Worm (Caenorhabditis elegans): ENCODE data around the gene C25E10.7.
A peak's percentile ranks its signal among the peaks of the same experiment; 100 is the strongest.

C25E10.7 gene

DNA sequence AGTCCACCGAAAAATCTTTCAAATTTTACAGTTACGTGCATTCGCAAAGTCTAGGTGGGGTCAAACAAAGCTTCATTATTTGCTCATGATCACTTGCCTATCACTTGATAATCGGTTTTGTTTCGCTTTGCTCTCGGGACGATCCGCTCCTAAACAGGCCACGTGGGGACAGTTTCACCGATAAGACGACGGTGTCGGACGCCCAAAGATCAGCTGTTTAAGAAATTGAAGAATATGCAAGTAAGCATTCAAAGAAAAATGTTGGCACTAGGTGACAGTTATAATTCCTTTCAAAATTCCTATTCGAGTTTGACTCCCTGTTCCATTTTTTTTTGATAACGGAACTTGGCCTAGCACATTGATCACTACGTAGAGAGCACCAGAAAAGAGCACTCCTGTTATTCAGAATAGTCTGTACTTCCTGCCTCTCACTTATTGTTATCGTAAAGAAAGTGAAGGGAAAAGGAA is 29.0 kb upstream of the C25E10.7 start (continued):
- TF ChIP-seq lin-54 (GFP tag; optimal IDR thresholded peaks at IDR 0.05): peak; percentile 40
- TF ChIP-seq athp-1 (tag; optimal IDR thresholded peaks at IDR 0.05): no peak
- peak; percentile 37; the same call in 1 of the 2 replicates for TF ChIP-seq pbrm-1 (GFP tag; IDR thresholded peaks at IDR 0.05)
- TF ChIP-seq C17E4.6 (GFP tag; IDR thresholded peaks at IDR 0.05): no peak
- no peak for TF ChIP-seq F39B2.1 (GFP tag; IDR thresholded peaks at IDR 0.05)
- TF ChIP-seq unc-130 (GFP tag; optimal IDR thresholded peaks at IDR 0.05): no peak
- no peak for TF ChIP-seq bed-2 (GFP tag; IDR thresholded peaks at IDR 0.05)
- TF ChIP-seq cebp-1 (GFP tag; IDR thresholded peaks at IDR 0.05): peak; percentile 22; the same call in 1 of the 2 replicates
- TF ChIP-seq cebp-1 (tag; optimal IDR thresholded peaks at IDR 0.05): peak; percentile 68
- peak; percentile 79 for TF ChIP-seq egl-44 (GFP tag; IDR thresholded peaks at IDR 0.05)
- TF ChIP-seq rcor-1 (GFP tag; IDR thresholded peaks at IDR 0.05): no peak
- no peak for TF ChIP-seq mel-28 (tag; optimal IDR thresholded peaks at IDR 0.05; ENCODE audit: borderline replicate concordance)
- TF ChIP-seq Y67H2A.10 (GFP tag; conservative IDR thresholded peaks at IDR 0.05): no peak
- TF ChIP-seq nfya-1 (tag; optimal IDR thresholded peaks at IDR 0.05; ENCODE audit: borderline replicate concordance, insufficient read depth): no peak
- TF ChIP-seq B0261.1 (tag; optimal IDR thresholded peaks at IDR 0.05): no peak
- no peak for TF ChIP-seq K11D2.4 (GFP tag; IDR thresholded peaks at IDR 0.05)
- TF ChIP-seq ztf-6 (GFP tag; IDR thresholded peaks at IDR 0.05): no peak
- TF ChIP-seq mcd-1 (GFP tag; IDR thresholded peaks at IDR 0.05): 0 out of 2 replicates have a peak, but pooled peaks have one; percentile 6
- no peak for TF ChIP-seq lir-1 (GFP tag; conservative IDR thresholded peaks at IDR 0.05)
- peak; percentile 47 for TF ChIP-seq chd-7 (tag; optimal IDR thresholded peaks at IDR 0.05)
- TF ChIP-seq mxl-1 (tag; optimal IDR thresholded peaks at IDR 0.05): no peak
- peak; percentile 53 to 74 for TF ChIP-seq let-607 (tag; optimal IDR thresholded peaks at IDR 0.05)
- no peak for TF ChIP-seq efl-1 (GFP tag; optimal IDR thresholded peaks at IDR 0.05)
- TF ChIP-seq madf-10 (tag; optimal IDR thresholded peaks at IDR 0.05): no peak
- TF ChIP-seq him-1 (tag; optimal IDR thresholded peaks at IDR 0.05): no peak
- TF ChIP-seq egrh-3 (GFP tag; IDR thresholded peaks at IDR 0.05): no peak
- TF ChIP-seq F22D6.2 (tag; optimal IDR thresholded peaks at IDR 0.05): no peak
- peak; percentile 69; the same call in 1 of the 2 replicates for TF ChIP-seq dox-1 (GFP tag; IDR thresholded peaks at IDR 0.05)
- TF ChIP-seq ZK185.1 (tag; optimal IDR thresholded peaks at IDR 0.05; ENCODE audit: poor library complexity, severe bottlenecking): peak; percentile 19
- TF ChIP-seq attf-5 (GFP tag; optimal IDR thresholded peaks at IDR 0.05): peak; percentile 4
- TF ChIP-seq ets-4 (GFP tag; optimal IDR thresholded peaks at IDR 0.05): peak; percentile 92
- no peak for TF ChIP-seq fkh-3 (tag; optimal IDR thresholded peaks at IDR 0.05)
- peak; percentile 31 for TF ChIP-seq tbp1 (GFP tag; optimal IDR thresholded peaks at IDR 0.05)
- peak; percentile 88 for TF ChIP-seq atf-7 (tag; optimal IDR thresholded peaks at IDR 0.05)
- TF ChIP-seq hmg-20 (GFP tag; IDR thresholded peaks at IDR 0.05): no peak
- 0 out of 2 replicates have a peak, but pooled peaks have one; percentile 36 for TF ChIP-seq Y95B8A.8 (GFP tag; IDR thresholded peaks at IDR 0.05)
- TF ChIP-seq snpc-4 (GFP tag; optimal IDR thresholded peaks at IDR 0.05): no peak
- TF ChIP-seq snpc-4 (tag; optimal IDR thresholded peaks at IDR 0.05): peak in 2 of 4 experiments; percentile 24 to 37
- no peak for TF ChIP-seq madf-3 (GFP tag; IDR thresholded peaks at IDR 0.05)
- TF ChIP-seq lin-40 (tag; optimal IDR thresholded peaks at IDR 0.05): peak; percentile 21
- no peak for TF ChIP-seq ztf-3 (GFP tag; optimal IDR thresholded peaks at IDR 0.05)
- TF ChIP-seq Y79H2A.3 (GFP tag; conservative IDR thresholded peaks at IDR 0.05): no peak
- TF ChIP-seq Y56A3A.18 (GFP tag; IDR thresholded peaks at IDR 0.05): no peak
- no peak for TF ChIP-seq egl-18 (GFP tag; IDR thresholded peaks at IDR 0.05)
- no peak for TF ChIP-seq nhr-120 (GFP tag; IDR thresholded peaks at IDR 0.05)
- no peak for TF ChIP-seq repo-1 (tag; optimal IDR thresholded peaks at IDR 0.05)
- TF ChIP-seq dpff-1 (tag; optimal IDR thresholded peaks at IDR 0.05): no peak
- no peak for TF ChIP-seq B0019.2 (GFP tag; conservative IDR thresholded peaks at IDR 0.05)
- TF ChIP-seq F33H1.4 (GFP tag; IDR thresholded peaks at IDR 0.05): no peak
